Fruit fly (Drosophila melanogaster) whole organism, prepupa: ENCODE results near the gene ATPsyngamma.
A peak's percentile ranks its signal among the peaks of the same experiment; 100 is the strongest.

Experiments
- Blimp-1 ChIP-seq: fragments of 200-800 bp; sonication (Bioruptor generic); optimal IDR thresholded peaks from 3 replicates; lab custom pipeline; 2017; ENCODE audit warnings: missing biosample characterization, missing genetic modification characterization, mild to moderate bottlenecking, moderate library complexity, missing genetic modification reagents
- CG10631 ChIP-seq: fragments of 200-800 bp; sonication (Bioruptor generic); optimal IDR thresholded peaks from 2 replicates; lab custom pipeline; 2016; ENCODE audit warnings: missing biosample characterization, missing genetic modification characterization
- CG10669 ChIP-seq: fragments of 200-800 bp; sonication (Bioruptor generic); optimal IDR thresholded peaks from 3 replicates; lab custom pipeline; 2018; ENCODE audit warnings: missing biosample characterization, mild to moderate bottlenecking, missing genetic modification characterization, moderate library complexity
- CG11294 ChIP-seq: fragments of 200-800 bp; sonication (Bioruptor generic); IDR thresholded peaks from 2 replicates; pipeline ENCODE4 v1.3.6; 2022; ENCODE audit warnings: missing biosample characterization, missing genetic modification characterization
- CG11902 ChIP-seq: fragments of 200-800 bp; sonication (Bioruptor generic); optimal IDR thresholded peaks from 3 replicates; lab custom pipeline; 2016; ENCODE audit warnings: missing biosample characterization, missing genetic modification characterization
- CG1621 ChIP-seq: fragments of 200-800 bp; sonication (Bioruptor generic); optimal IDR thresholded peaks from 3 replicates; lab custom pipeline; 2018; ENCODE audit warnings: missing biosample characterization, mild to moderate bottlenecking, missing genetic modification characterization
- CG3032 ChIP-seq: fragments of 200-800 bp; optimal IDR thresholded peaks from 2 replicates; lab custom pipeline; 2019; ENCODE audit warnings: missing biosample characterization, mild to moderate bottlenecking, missing genetic modification characterization, moderate library complexity
- CG31627 ChIP-seq: fragments of 200-800 bp; sonication (Bioruptor generic); optimal IDR thresholded peaks from 3 replicates; lab custom pipeline; 2016; ENCODE audit warnings: missing biosample characterization, missing genetic modification characterization
- CG32006 ChIP-seq: fragments of 200-800 bp; sonication (Bioruptor generic); optimal IDR thresholded peaks from 3 replicates; lab custom pipeline; 2017; ENCODE audit warnings: missing biosample characterization, mild to moderate bottlenecking, missing genetic modification characterization
- CG34406 ChIP-seq: fragments of 200-800 bp; sonication (Bioruptor generic); optimal IDR thresholded peaks from 3 replicates; lab custom pipeline; 2016; ENCODE audit warnings: missing biosample characterization, missing genetic modification characterization
- CG3919 ChIP-seq: fragments of 200-800 bp; sonication (Bioruptor generic); optimal IDR thresholded peaks from 3 replicates; lab custom pipeline; 2016; ENCODE audit warnings: missing biosample characterization, missing genetic modification characterization
- CG4318 ChIP-seq: fragments of 200-800 bp; sonication (Bioruptor generic); optimal IDR thresholded peaks from 3 replicates; lab custom pipeline; 2017; ENCODE audit warnings: missing biosample characterization, mild to moderate bottlenecking, missing genetic modification characterization
- CG6163 ChIP-seq: fragments of 200-800 bp; sonication (Bioruptor generic); IDR thresholded peaks from 3 replicates; pipeline ENCODE4 v1.3.6; 2022; ENCODE audit warnings: missing biosample characterization, missing genetic modification characterization
- CG6276 ChIP-seq: fragments of 200-800 bp; sonication (Bioruptor generic); optimal IDR thresholded peaks from 2 replicates; lab custom pipeline; 2017; ENCODE audit warnings: missing biosample characterization, mild to moderate bottlenecking, missing genetic modification characterization
- CG6792 ChIP-seq: fragments of 200-800 bp; sonication (Bioruptor generic); optimal IDR thresholded peaks from 3 replicates; lab custom pipeline; 2016; ENCODE audit warnings: missing biosample characterization, missing genetic modification characterization
- CG6808 ChIP-seq: fragments of 200-800 bp; sonication (Bioruptor generic); optimal IDR thresholded peaks from 3 replicates; lab custom pipeline; 2017; ENCODE audit warnings: missing biosample characterization, missing genetic modification characterization, mild to moderate bottlenecking, moderate library complexity, missing genetic modification reagents
- CG6854 ChIP-seq: fragments of 200-800 bp; sonication (Bioruptor generic); optimal IDR thresholded peaks from 2 replicates; lab custom pipeline; 2017; ENCODE audit warnings: missing biosample characterization, mild to moderate bottlenecking, missing genetic modification characterization
- CG8119 ChIP-seq: fragments of 200-800 bp; sonication (Bioruptor generic); IDR thresholded peaks from 3 replicates; pipeline ENCODE4 v1.3.6; 2022; ENCODE audit warnings: missing biosample characterization, missing genetic modification characterization
- CG9139 ChIP-seq: fragments of 200-800 bp; sonication (Bioruptor generic); optimal IDR thresholded peaks from 3 replicates; lab custom pipeline; 2017; ENCODE audit warnings: missing biosample characterization, mild to moderate bottlenecking, missing genetic modification characterization
- Eip75B ChIP-seq: fragments of 200-800 bp; sonication (Bioruptor generic); optimal IDR thresholded peaks from 3 replicates; lab custom pipeline; 2016; ENCODE audit warnings: missing biosample characterization, missing genetic modification characterization
- Eip78C ChIP-seq: fragments of 200-800 bp; sonication (Bioruptor generic); peaks from one replicate; lab custom pipeline; 2016; ENCODE audit warnings: missing biosample characterization, missing genetic modification characterization
- Ets21C ChIP-seq: fragments of 200-800 bp; sonication (Bioruptor generic); optimal IDR thresholded peaks from 3 replicates; lab custom pipeline; 2016; ENCODE audit warnings: missing biosample characterization, missing genetic modification characterization
- Ets96B ChIP-seq: fragments of 200-800 bp; optimal IDR thresholded peaks from 2 replicates; lab custom pipeline; 2019; ENCODE audit warnings: missing biosample characterization, mild to moderate bottlenecking, missing genetic modification characterization, moderate library complexity
- Gug ChIP-seq: fragments of 200-800 bp; sonication (Bioruptor generic); IDR thresholded peaks from 2 replicates; pipeline ENCODE4 v1.3.6; 2022; ENCODE audit warnings: missing biosample characterization, missing genetic modification characterization
- Hr39 ChIP-seq: fragments of 200-800 bp; sonication (Bioruptor generic); optimal IDR thresholded peaks from 2 replicates; lab custom pipeline; 2016; ENCODE audit warnings: missing biosample characterization, missing genetic modification characterization
- Met ChIP-seq: fragments of 200-800 bp; sonication (Bioruptor generic); optimal IDR thresholded peaks from 3 replicates; lab custom pipeline; 2016; ENCODE audit warnings: missing biosample characterization, missing genetic modification characterization
- OdsH ChIP-seq: fragments of 200-800 bp; sonication (Bioruptor generic); optimal IDR thresholded peaks from 3 replicates; lab custom pipeline; 2016; ENCODE audit warnings: missing biosample characterization, missing genetic modification characterization
- Smox ChIP-seq: fragments of 200-800 bp; sonication (Bioruptor generic); optimal IDR thresholded peaks from 3 replicates; lab custom pipeline; 2016; ENCODE audit warnings: missing biosample characterization, missing genetic modification characterization
- Sox102F ChIP-seq: fragments of 200-800 bp; sonication (Bioruptor generic); optimal IDR thresholded peaks from 2 replicates; lab custom pipeline; 2016; ENCODE audit warnings: missing biosample characterization, mild to moderate bottlenecking, missing genetic modification characterization
- achi ChIP-seq: fragments of 200-800 bp; sonication (Bioruptor generic); optimal IDR thresholded peaks from 3 replicates; lab custom pipeline; 2016; ENCODE audit warnings: missing biosample characterization, missing genetic modification characterization
- acj6 ChIP-seq: fragments of 200-800 bp; sonication (Bioruptor generic); optimal IDR thresholded peaks from 3 replicates; lab custom pipeline; 2016; ENCODE audit warnings: missing biosample characterization, missing genetic modification characterization
- cyc ChIP-seq: fragments of 200-800 bp; sonication (Bioruptor generic); optimal IDR thresholded peaks from 3 replicates; lab custom pipeline; 2016; ENCODE audit warnings: missing biosample characterization, missing genetic modification characterization
- dsx ChIP-seq: fragments of 200-800 bp; optimal IDR thresholded peaks from 3 replicates; lab custom pipeline; 2019; ENCODE audit warnings: missing biosample characterization, mild to moderate bottlenecking, missing genetic modification characterization, moderate library complexity; ENCODE audit not compliant: poor library complexity, severe bottlenecking
- esn ChIP-seq: fragments of 200-800 bp; sonication (Bioruptor generic); optimal IDR thresholded peaks from 2 replicates; lab custom pipeline; 2016; ENCODE audit warnings: missing biosample characterization, mild to moderate bottlenecking, missing genetic modification characterization, moderate library complexity
- fd59A ChIP-seq: fragments of 200-800 bp; sonication (Bioruptor generic); optimal IDR thresholded peaks from 2 replicates; lab custom pipeline; 2017; ENCODE audit warnings: missing biosample characterization, mild to moderate bottlenecking, missing genetic modification characterization, missing genetic modification reagents
- fd85E ChIP-seq: fragments of 200-800 bp; sonication (Bioruptor generic); optimal IDR thresholded peaks from 3 replicates; lab custom pipeline; 2016; ENCODE audit warnings: missing biosample characterization, missing genetic modification characterization
- lz ChIP-seq: fragments of 200-800 bp; sonication (Bioruptor generic); optimal IDR thresholded peaks from 3 replicates; lab custom pipeline; 2016; ENCODE audit warnings: missing biosample characterization, missing genetic modification characterization
- pdm3 ChIP-seq: fragments of 200-800 bp; sonication (Bioruptor generic); optimal IDR thresholded peaks from 3 replicates; lab custom pipeline; 2016; ENCODE audit warnings: missing biosample characterization, missing genetic modification characterization
- salr ChIP-seq, 2 experiments: fragments of 200-800 bp; sonication (Bioruptor generic); optimal IDR thresholded peaks; 3 replicates each; lab custom pipeline; 2016 to 2018; ENCODE audit warnings: missing biosample characterization in 2 of 2, missing genetic modification characterization in 2 of 2, mild to moderate bottlenecking in 1 of 2
- spab ChIP-seq: fragments of 200-800 bp; sonication (Bioruptor generic); optimal IDR thresholded peaks from 2 replicates; lab custom pipeline; 2017; ENCODE audit warnings: missing biosample characterization, mild to moderate bottlenecking, missing genetic modification characterization, missing genetic modification reagents
- svp ChIP-seq: fragments of 200-800 bp; sonication (Bioruptor generic); peaks from one replicate; lab custom pipeline; 2016; ENCODE audit warnings: missing biosample characterization, missing genetic modification characterization
- topi ChIP-seq: fragments of 200-800 bp; sonication (Bioruptor generic); optimal IDR thresholded peaks from 3 replicates; lab custom pipeline; 2016; ENCODE audit warnings: missing biosample characterization, missing genetic modification characterization
- vri ChIP-seq: fragments of 200-800 bp; sonication (Bioruptor generic); optimal IDR thresholded peaks from 3 replicates; lab custom pipeline; 2016; ENCODE audit warnings: missing biosample characterization, mild to moderate bottlenecking, missing genetic modification characterization

The ATPsyngamma gene

dm6 chr3R:29772795-29773331, 23.9 kb upstream of the ATPsyngamma start (continued):
- no peak for TF ChIP-seq Met (GFP tag; lab: Kevin White, UChicago)
- peak; percentile 67 for TF ChIP-seq vri
- peak; percentile 65 for TF ChIP-seq CG8119 (GFP tag; lab: Robert Waterston, UW)
- no peak for TF ChIP-seq Ets21C (GFP tag; lab: Kevin White, UChicago)
- TF ChIP-seq svp = peak; percentile 68
- TF ChIP-seq OdsH = no peak
- TF ChIP-seq fd59A (GFP tag; lab: Kevin White, UChicago) = no peak
- no peak for TF ChIP-seq lz (GFP tag; lab: Kevin White, UChicago)
- no peak for TF ChIP-seq topi (GFP tag; lab: Kevin White, UChicago)
- TF ChIP-seq CG10669 (GFP tag; lab: Kevin White, UChicago) = no peak
- no peak for TF ChIP-seq Sox102F (GFP tag; lab: Kevin White, UChicago)
- peak; percentile 76 for TF ChIP-seq Blimp-1
- peak; percentile 30 for TF ChIP-seq CG6808 (GFP tag; lab: Kevin White, UChicago)

- no peak for TF ChIP-seq CG1621 (tag; lab: Kevin White, UChicago)
- peak; percentile 71 for TF ChIP-seq svp
- TF ChIP-seq CG10669 (GFP tag; lab: Kevin White, UChicago) = peak; percentile 33
- TF ChIP-seq CG6808 (GFP tag; lab: Kevin White, UChicago) = peak; percentile 63
- TF ChIP-seq CG31627 = peak; percentile 40
- peak; percentile 30 for TF ChIP-seq CG6792 (GFP tag; lab: Kevin White, UChicago)
- TF ChIP-seq CG10631 (GFP tag; lab: Kevin White, UChicago) = peak; percentile 65
- no peak for TF ChIP-seq Gug (GFP tag; lab: Robert Waterston, UW)
- TF ChIP-seq topi (GFP tag; lab: Kevin White, UChicago) = peak; percentile 52
- peak; percentile 16 for TF ChIP-seq Blimp-1
- peak; percentile 52 for TF ChIP-seq CG3032 (tag; lab: Kevin White, UChicago)
- peak; percentile 45 for TF ChIP-seq pdm3
- TF ChIP-seq CG3919 = peak; percentile 24
- TF ChIP-seq CG4318 (GFP tag; lab: Kevin White, UChicago) = peak; percentile 48
- TF ChIP-seq spab = peak; percentile 51
- peak; percentile 12 for TF ChIP-seq Hr39 (GFP tag; lab: Kevin White, UChicago)
- no peak for TF ChIP-seq fd85E (GFP tag; lab: Kevin White, UChicago)
- peak; percentile 61 for TF ChIP-seq lz (GFP tag; lab: Kevin White, UChicago)
- peak; percentile 18 for TF ChIP-seq Eip75B (GFP tag; lab: Kevin White, UChicago)
- TF ChIP-seq CG32006 (GFP tag; lab: Kevin White, UChicago) = peak; percentile 61
- TF ChIP-seq CG6163 (GFP tag; lab: Robert Waterston, UW) = peak; percentile 74
- peak; percentile 57 for TF ChIP-seq Met (GFP tag; lab: Kevin White, UChicago)
- TF ChIP-seq CG11294 (GFP tag; lab: Robert Waterston, UW) = no peak
- TF ChIP-seq CG8119 (GFP tag; lab: Robert Waterston, UW) = no peak
- TF ChIP-seq Smox (GFP tag; lab: Kevin White, UChicago) = peak; percentile 36
- TF ChIP-seq CG9139 (GFP tag; lab: Kevin White, UChicago) = no peak
- TF ChIP-seq acj6 (GFP tag; lab: Kevin White, UChicago) = no peak
- no peak for TF ChIP-seq dsx (GFP tag; lab: Kevin White, UChicago)
- peak; percentile 66 for TF ChIP-seq esn (GFP tag; lab: Kevin White, UChicago)
- peak; percentile 27 for TF ChIP-seq OdsH
- TF ChIP-seq CG6276 = peak; percentile 23
- peak; percentile 28 for TF ChIP-seq CG11902 (GFP tag; lab: Kevin White, UChicago)
- no peak for TF ChIP-seq CG6854 (GFP tag; lab: Kevin White, UChicago)
- peak; percentile 42 for TF ChIP-seq cyc (GFP tag; lab: Kevin White, UChicago)
- TF ChIP-seq Ets21C (GFP tag; lab: Kevin White, UChicago) = peak; percentile 10
- TF ChIP-seq achi (GFP tag; lab: Kevin White, UChicago) = peak; percentile 69
- peak in 1 of 2 experiments; percentile 60 for TF ChIP-seq salr (GFP tag; optimal IDR thresholded peaks at IDR 0.05; lab: Kevin White, UChicago)
- peak; percentile 20 for TF ChIP-seq fd59A (GFP tag; lab: Kevin White, UChicago)
- TF ChIP-seq Ets96B (tag; lab: Kevin White, UChicago) = peak; percentile 16
- peak; percentile 93 for TF ChIP-seq Eip78C (GFP tag; lab: Kevin White, UChicago)
- peak; percentile 30 for TF ChIP-seq CG34406
Observed at dm6 chr3R:29772090-29772794, 23.3 kb upstream of the ATPsyngamma start.
